Fruit fly (Drosophila melanogaster) whole organism, prepupa: ENCODE results near the gene CG15544.

Experiments used
- Blimp-1 ChIP-seq: fragments of 200-800 bp; sonication (Bioruptor generic); optimal IDR thresholded peaks from 3 replicates; lab custom pipeline; 2017; ENCODE audit warnings: missing biosample characterization, missing genetic modification characterization, mild to moderate bottlenecking, moderate library complexity, missing genetic modification reagents
- CG11294 ChIP-seq: fragments of 200-800 bp; sonication (Bioruptor generic); IDR thresholded peaks from 2 replicates; pipeline ENCODE4 v1.3.6; 2022; ENCODE audit warnings: missing biosample characterization, missing genetic modification characterization
- CG11902 ChIP-seq: fragments of 200-800 bp; sonication (Bioruptor generic); optimal IDR thresholded peaks from 3 replicates; lab custom pipeline; 2016; ENCODE audit warnings: missing biosample characterization, missing genetic modification characterization
- CG15336 ChIP-seq: fragments of 200-800 bp; sonication (Bioruptor generic); IDR thresholded peaks from 2 replicates; pipeline ENCODE4 v1.3.6; 2022; ENCODE audit warnings: missing biosample characterization, missing genetic modification characterization
- CG1621 ChIP-seq: fragments of 200-800 bp; sonication (Bioruptor generic); optimal IDR thresholded peaks from 3 replicates; lab custom pipeline; 2018; ENCODE audit warnings: missing biosample characterization, mild to moderate bottlenecking, missing genetic modification characterization
- CG16779 ChIP-seq: fragments of 200-800 bp; sonication (Bioruptor generic); optimal IDR thresholded peaks from 3 replicates; lab custom pipeline; 2017; ENCODE audit warnings: missing biosample characterization, mild to moderate bottlenecking, missing genetic modification characterization
- CG3032 ChIP-seq: fragments of 200-800 bp; optimal IDR thresholded peaks from 2 replicates; lab custom pipeline; 2019; ENCODE audit warnings: missing biosample characterization, mild to moderate bottlenecking, missing genetic modification characterization, moderate library complexity
- CG31627 ChIP-seq: fragments of 200-800 bp; sonication (Bioruptor generic); optimal IDR thresholded peaks from 3 replicates; lab custom pipeline; 2016; ENCODE audit warnings: missing biosample characterization, missing genetic modification characterization
- CG32006 ChIP-seq: fragments of 200-800 bp; sonication (Bioruptor generic); optimal IDR thresholded peaks from 3 replicates; lab custom pipeline; 2017; ENCODE audit warnings: missing biosample characterization, mild to moderate bottlenecking, missing genetic modification characterization
- CG34406 ChIP-seq: fragments of 200-800 bp; sonication (Bioruptor generic); optimal IDR thresholded peaks from 3 replicates; lab custom pipeline; 2016; ENCODE audit warnings: missing biosample characterization, missing genetic modification characterization
- CG3919 ChIP-seq: fragments of 200-800 bp; sonication (Bioruptor generic); optimal IDR thresholded peaks from 3 replicates; lab custom pipeline; 2016; ENCODE audit warnings: missing biosample characterization, missing genetic modification characterization
- CG4318 ChIP-seq: fragments of 200-800 bp; sonication (Bioruptor generic); optimal IDR thresholded peaks from 3 replicates; lab custom pipeline; 2017; ENCODE audit warnings: missing biosample characterization, mild to moderate bottlenecking, missing genetic modification characterization
- CG6163 ChIP-seq: fragments of 200-800 bp; sonication (Bioruptor generic); IDR thresholded peaks from 3 replicates; pipeline ENCODE4 v1.3.6; 2022; ENCODE audit warnings: missing biosample characterization, missing genetic modification characterization
- CG6808 ChIP-seq: fragments of 200-800 bp; sonication (Bioruptor generic); optimal IDR thresholded peaks from 3 replicates; lab custom pipeline; 2017; ENCODE audit warnings: missing biosample characterization, missing genetic modification characterization, mild to moderate bottlenecking, moderate library complexity, missing genetic modification reagents
- CG6854 ChIP-seq: fragments of 200-800 bp; sonication (Bioruptor generic); optimal IDR thresholded peaks from 2 replicates; lab custom pipeline; 2017; ENCODE audit warnings: missing biosample characterization, mild to moderate bottlenecking, missing genetic modification characterization
- CG8119 ChIP-seq: fragments of 200-800 bp; sonication (Bioruptor generic); IDR thresholded peaks from 3 replicates; pipeline ENCODE4 v1.3.6; 2022; ENCODE audit warnings: missing biosample characterization, missing genetic modification characterization
- Eip78C ChIP-seq: fragments of 200-800 bp; sonication (Bioruptor generic); peaks from one replicate; lab custom pipeline; 2016; ENCODE audit warnings: missing biosample characterization, missing genetic modification characterization
- Eip93F ChIP-seq: fragments of 200-800 bp; sonication (Bioruptor generic); optimal IDR thresholded peaks from 2 replicates; lab custom pipeline; 2016; ENCODE audit warnings: missing biosample characterization, mild to moderate bottlenecking, missing genetic modification characterization
- Gug ChIP-seq: fragments of 200-800 bp; sonication (Bioruptor generic); IDR thresholded peaks from 2 replicates; pipeline ENCODE4 v1.3.6; 2022; ENCODE audit warnings: missing biosample characterization, missing genetic modification characterization
- Hr38 ChIP-seq: sonication (Bioruptor generic); optimal IDR thresholded peaks from 2 replicates; lab custom pipeline; 2016; ENCODE audit warnings: missing biosample characterization, missing genetic modification characterization
- Hr39 ChIP-seq: fragments of 200-800 bp; sonication (Bioruptor generic); optimal IDR thresholded peaks from 2 replicates; lab custom pipeline; 2016; ENCODE audit warnings: missing biosample characterization, missing genetic modification characterization
- Met ChIP-seq: fragments of 200-800 bp; sonication (Bioruptor generic); optimal IDR thresholded peaks from 3 replicates; lab custom pipeline; 2016; ENCODE audit warnings: missing biosample characterization, missing genetic modification characterization
- Smox ChIP-seq: fragments of 200-800 bp; sonication (Bioruptor generic); optimal IDR thresholded peaks from 3 replicates; lab custom pipeline; 2016; ENCODE audit warnings: missing biosample characterization, missing genetic modification characterization
- Sox102F ChIP-seq: fragments of 200-800 bp; sonication (Bioruptor generic); optimal IDR thresholded peaks from 2 replicates; lab custom pipeline; 2016; ENCODE audit warnings: missing biosample characterization, mild to moderate bottlenecking, missing genetic modification characterization
- Sox14 ChIP-seq: fragments of 200-800 bp; sonication (Bioruptor generic); optimal IDR thresholded peaks from 3 replicates; lab custom pipeline; 2016; ENCODE audit warnings: missing biosample characterization, missing genetic modification characterization
- Sox15 ChIP-seq: fragments of 200-800 bp; sonication (Bioruptor generic); optimal IDR thresholded peaks from 3 replicates; lab custom pipeline; 2016; ENCODE audit warnings: missing biosample characterization, missing genetic modification characterization
- cyc ChIP-seq: fragments of 200-800 bp; sonication (Bioruptor generic); optimal IDR thresholded peaks from 3 replicates; lab custom pipeline; 2016; ENCODE audit warnings: missing biosample characterization, missing genetic modification characterization
- dac ChIP-seq: fragments of 200-800 bp; sonication (Bioruptor generic); optimal IDR thresholded peaks from 2 replicates; lab custom pipeline; 2017; ENCODE audit warnings: missing biosample characterization, mild to moderate bottlenecking, missing genetic modification characterization
- eg ChIP-seq: fragments of 200-800 bp; sonication (Bioruptor generic); IDR thresholded peaks from 3 replicates; pipeline ENCODE4 v1.3.6; 2022; ENCODE audit warnings: missing biosample characterization, missing genetic modification characterization
- esn ChIP-seq: fragments of 200-800 bp; sonication (Bioruptor generic); optimal IDR thresholded peaks from 2 replicates; lab custom pipeline; 2016; ENCODE audit warnings: missing biosample characterization, mild to moderate bottlenecking, missing genetic modification characterization, moderate library complexity
- fd59A ChIP-seq: fragments of 200-800 bp; sonication (Bioruptor generic); optimal IDR thresholded peaks from 2 replicates; lab custom pipeline; 2017; ENCODE audit warnings: missing biosample characterization, mild to moderate bottlenecking, missing genetic modification characterization, missing genetic modification reagents
- fd85E ChIP-seq: fragments of 200-800 bp; sonication (Bioruptor generic); optimal IDR thresholded peaks from 3 replicates; lab custom pipeline; 2016; ENCODE audit warnings: missing biosample characterization, missing genetic modification characterization
- fkh ChIP-seq: fragments of 200-800 bp; sonication (Bioruptor generic); optimal IDR thresholded peaks from 3 replicates; lab custom pipeline; 2017; ENCODE audit warnings: missing biosample characterization, mild to moderate bottlenecking, missing genetic modification characterization, moderate library complexity
- net ChIP-seq: fragments of 200-800 bp; sonication (Bioruptor generic); optimal IDR thresholded peaks from 3 replicates; lab custom pipeline; 2016; ENCODE audit warnings: missing biosample characterization, missing genetic modification characterization
- salr ChIP-seq, 2 experiments: fragments of 200-800 bp; sonication (Bioruptor generic); optimal IDR thresholded peaks; 3 replicates each; lab custom pipeline; 2016 to 2018; ENCODE audit warnings: missing biosample characterization in 2 of 2, missing genetic modification characterization in 2 of 2, mild to moderate bottlenecking in 1 of 2
- spab ChIP-seq: fragments of 200-800 bp; sonication (Bioruptor generic); optimal IDR thresholded peaks from 2 replicates; lab custom pipeline; 2017; ENCODE audit warnings: missing biosample characterization, mild to moderate bottlenecking, missing genetic modification characterization, missing genetic modification reagents
- ss ChIP-seq, 2 experiments: fragments of 200-800 bp; sonication (Bioruptor generic); optimal IDR thresholded peaks; 2 replicates in 1 of 2; 3 replicates in 1 of 2; lab custom pipeline; 2017 to 2018; ENCODE audit warnings: mild to moderate bottlenecking in 2 of 2, missing biosample characterization in 2 of 2, missing genetic modification characterization in 2 of 2, moderate library complexity in 1 of 2
- svp ChIP-seq: fragments of 200-800 bp; sonication (Bioruptor generic); peaks from one replicate; lab custom pipeline; 2016; ENCODE audit warnings: missing biosample characterization, missing genetic modification characterization
- topi ChIP-seq: fragments of 200-800 bp; sonication (Bioruptor generic); optimal IDR thresholded peaks from 3 replicates; lab custom pipeline; 2016; ENCODE audit warnings: missing biosample characterization, missing genetic modification characterization
- vri ChIP-seq: fragments of 200-800 bp; sonication (Bioruptor generic); optimal IDR thresholded peaks from 3 replicates; lab custom pipeline; 2016; ENCODE audit warnings: missing biosample characterization, mild to moderate bottlenecking, missing genetic modification characterization

Gene CG15544

DNA sequence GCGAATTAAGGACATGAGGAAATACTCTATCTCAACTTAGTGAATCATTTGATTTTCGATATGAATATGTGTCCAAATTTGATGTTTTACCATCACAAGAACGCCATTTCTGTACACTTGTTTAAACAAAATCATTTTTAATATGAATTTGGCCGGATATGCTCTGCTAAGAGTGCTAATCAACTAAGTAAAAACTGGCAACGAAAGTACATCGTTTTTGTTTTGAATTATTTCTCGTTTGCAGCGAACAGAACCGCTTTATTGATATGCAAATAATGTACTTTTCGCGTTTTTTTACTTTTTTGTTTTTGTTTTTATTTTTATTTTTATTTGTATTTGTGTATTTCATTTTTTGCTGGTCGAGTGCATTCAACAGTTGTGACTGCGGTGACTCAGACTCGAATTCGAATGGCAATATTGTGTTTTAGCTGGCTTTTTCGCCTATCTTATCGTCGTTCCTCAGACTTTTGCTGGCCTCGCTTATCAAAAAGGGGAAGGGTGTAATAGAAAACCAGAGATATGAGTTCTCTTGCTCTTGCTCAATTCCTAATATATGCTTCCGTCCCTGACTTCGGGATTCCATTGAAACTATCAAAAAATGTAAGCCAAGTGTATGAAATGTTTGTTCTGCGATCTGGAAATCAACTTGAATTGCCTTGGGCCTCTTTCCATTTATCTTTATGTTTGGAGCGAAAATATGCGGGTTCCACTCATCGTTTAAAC, 16.2 kb upstream of the CG15544 start (continued):
- TF ChIP-seq CG6808 (GFP tag; lab: Kevin White, UChicago) (no peak), esn (GFP tag; lab: Kevin White, UChicago) (peak; percentile 80), Eip78C (peak; percentile 84), ss (GFP tag; optimal IDR thresholded peaks at IDR 0.05; lab: Kevin White, UChicago) (no peak), Gug (GFP tag; lab: Robert Waterston, UW) (no peak), eg (GFP tag; lab: Robert Waterston, UW) (peak; percentile 50; the same call in 1 of the 3 replicates), fd85E (GFP tag; lab: Kevin White, UChicago) (no peak), CG1621 (tag; lab: Kevin White, UChicago) (peak; percentile 27), CG11294 (GFP tag; lab: Robert Waterston, UW) (no peak), topi (GFP tag; lab: Kevin White, UChicago) (peak; percentile 70), fkh (GFP tag; lab: Kevin White, UChicago) (no peak), fd59A (GFP tag; lab: Kevin White, UChicago) (no peak), svp (GFP tag; lab: Kevin White, UChicago) (peak; percentile 83), CG3919 (peak; percentile 52), CG3032 (tag; lab: Kevin White, UChicago) (peak; percentile 28), dac (no peak), Hr38 (no peak), CG8119 (GFP tag; lab: Robert Waterston, UW) (peak; percentile 55; the same call in 1 of the 3 replicates), CG11902 (no peak), Sox14 (peak; percentile 15), CG6163 (GFP tag; lab: Robert Waterston, UW) (peak; percentile 61; the same call in 2 of the 3 replicates), cyc (GFP tag; lab: Kevin White, UChicago) (peak; percentile 57), CG16779 (no peak), vri (GFP tag; lab: Kevin White, UChicago) (peak; percentile 66), CG34406 (peak; percentile 52), Sox102F (GFP tag; lab: Kevin White, UChicago) (peak; percentile 63), CG32006 (peak; percentile 54), spab (GFP tag; lab: Kevin White, UChicago) (peak; percentile 2), net (GFP tag; lab: Kevin White, UChicago) (peak; percentile 54), CG15336 (GFP tag; lab: Robert Waterston, UW) (peak; percentile 54), salr (GFP tag; optimal IDR thresholded peaks at IDR 0.05; lab: Kevin White, UChicago) (peak in 1 of 2 experiments; percentile 31), CG31627 (GFP tag; lab: Kevin White, UChicago) (peak; percentile 79), Eip93F (peak; percentile 46), Sox15 (GFP tag; lab: Kevin White, UChicago) (no peak), Met (GFP tag; lab: Kevin White, UChicago) (peak; percentile 67), Blimp-1 (GFP tag; lab: Kevin White, UChicago) (peak; percentile 46), Smox (GFP tag; lab: Kevin White, UChicago) (peak; percentile 55), CG6854 (GFP tag; lab: Kevin White, UChicago) (peak; percentile 5)

DNA sequence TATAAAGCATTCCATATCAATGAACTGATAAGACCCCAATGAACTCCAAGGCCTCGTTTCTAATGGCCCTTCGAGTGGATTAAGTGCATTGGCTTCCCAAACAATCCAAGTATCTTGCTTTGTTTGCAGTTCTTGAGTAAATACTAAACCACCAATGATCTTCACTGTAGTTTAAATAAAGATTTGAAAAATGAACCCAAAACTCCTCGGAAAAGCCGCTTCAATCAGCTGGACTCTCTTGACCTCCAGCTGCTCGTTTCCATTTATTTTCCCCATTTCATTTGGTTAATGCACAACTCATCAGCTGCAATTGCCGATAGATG, 15.6 kb upstream of the CG15544 start:
- TF ChIP-seq Hr39 (GFP tag; lab: Kevin White, UChicago) (no peak), CG4318 (GFP tag; lab: Kevin White, UChicago) (no peak), Blimp-1 (GFP tag; lab: Kevin White, UChicago) (no peak), Hr38 (no peak), Eip78C (no peak), fkh (GFP tag; lab: Kevin White, UChicago) (peak; percentile 52)
- TF ChIP-seq, all 60 proteins: peak for 1
